Fruit fly (Drosophila melanogaster) S2 (cell line): ENCODE measurements around the gene Sh.

ENCODE experiments used
- CG8478 ChIP-seq: fragments of >200 bp; optimal IDR thresholded peaks from 2 replicates; lab custom pipeline; 2018
- CTCF ChIP-seq, 2 experiments: fragments of >200 bp; optimal IDR thresholded peaks; 2 replicates each; lab custom pipeline; 2018

dm6 chrX:17995535-17995934, 67.5 kb downstream of the Sh start:
- no peak for TF ChIP-seq CG8478 (lab: Kevin White, UChicago)
- no peak for TF ChIP-seq CTCF (optimal IDR thresholded peaks at IDR 0.05; lab: Kevin White, UChicago)
